Worm (Caenorhabditis elegans) whole organism, late embryonic: ENCODE data around the gene F15G9.1.

Experiments used
- T23F11.4 ChIP-seq: fragments of 200-800 bp; sonication (Bioruptor generic); optimal IDR thresholded peaks from 2 replicates; lab custom pipeline; 2018; ENCODE audit warnings: mild to moderate bottlenecking, missing genetic modification characterization, missing compliant biosample characterization
- Y22D7AL.16 ChIP-seq: sonication (generic microtip); optimal IDR thresholded peaks from 2 replicates; lab custom pipeline; 2016; ENCODE audit warnings: missing genetic modification characterization, missing compliant biosample characterization
- ama-1 ChIP-seq: fragments of 150-350 bp; optimal IDR thresholded peaks from 2 replicates; lab custom pipeline; 2014
- ceh-9 ChIP-seq: sonication (generic microtip); optimal IDR thresholded peaks from 2 replicates; lab custom pipeline; 2016; ENCODE audit warnings: mild to moderate bottlenecking, missing genetic modification characterization, inconsistent platforms, missing compliant biosample characterization
- dve-1 ChIP-seq: sonication (generic microtip); optimal IDR thresholded peaks from 2 replicates; lab custom pipeline; 2017; ENCODE audit warnings: antibody characterized with exemption, mild to moderate bottlenecking, missing genetic modification characterization, missing compliant biosample characterization
- lin-11 ChIP-seq: fragments of 200-800 bp; sonication (Bioruptor generic); optimal IDR thresholded peaks from 2 replicates; lab custom pipeline; 2018; ENCODE audit warnings: mild to moderate bottlenecking, missing genetic modification characterization, missing compliant biosample characterization
- nfya-1 ChIP-seq: sonication (generic microtip); optimal IDR thresholded peaks from 2 replicates; lab custom pipeline; 2017; ENCODE audit warnings: missing genetic modification characterization, mild to moderate bottlenecking, missing compliant biosample characterization, antibody characterized with exemption, moderate library complexity
- npax-4 ChIP-seq: sonication (generic microtip); optimal IDR thresholded peaks from 2 replicates; lab custom pipeline; 2016; ENCODE audit warnings: missing genetic modification characterization, missing compliant biosample characterization
- pat-9 ChIP-seq: fragments of 200-800 bp; sonication (Bioruptor generic); optimal IDR thresholded peaks from 2 replicates; lab custom pipeline; 2018; ENCODE audit warnings: mild to moderate bottlenecking, missing genetic modification characterization, moderate library complexity, missing compliant biosample characterization
- pqm-1 ChIP-seq: sonication (generic microtip); optimal IDR thresholded peaks from 2 replicates; lab custom pipeline; 2016; ENCODE audit warnings: missing genetic modification characterization, missing compliant biosample characterization
- tbx-2 ChIP-seq: sonication (generic microtip); optimal IDR thresholded peaks from 2 replicates; lab custom pipeline; 2016; ENCODE audit warnings: missing genetic modification characterization, missing compliant biosample characterization
- ztf-16 ChIP-seq: sonication (generic microtip); optimal IDR thresholded peaks from 2 replicates; lab custom pipeline; 2017; ENCODE audit warnings: missing genetic modification characterization, missing compliant biosample characterization

DNA sequence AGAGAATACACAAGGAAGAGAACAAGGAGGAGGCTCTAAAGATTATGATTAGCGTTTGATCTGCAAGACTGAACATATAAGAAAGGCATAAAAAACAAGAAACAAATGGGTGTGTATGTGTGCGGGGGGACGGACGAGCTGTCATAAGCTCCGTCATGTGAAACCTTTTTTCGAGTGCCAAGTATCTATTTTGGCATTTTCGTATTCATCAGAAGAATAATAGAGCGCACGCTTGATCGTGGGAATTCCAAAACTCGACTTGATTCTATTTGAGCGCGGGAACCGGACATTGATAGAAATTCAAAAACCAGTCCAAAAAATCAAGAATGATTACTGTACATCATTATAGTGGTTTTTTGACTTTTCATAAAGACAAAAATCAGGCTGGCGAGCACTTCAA is 49.4 kb upstream of the F15G9.1 start:
- TF ChIP-seq ceh-9 (tag; lab: Kevin White, UChicago) (no peak), tbx-2 (tag; lab: Kevin White, UChicago) (no peak), pqm-1 (tag; lab: Kevin White, UChicago) (no peak), dve-1 (tag; lab: Kevin White, UChicago) (no peak), nfya-1 (tag; lab: Kevin White, UChicago) (no peak), ama-1 (lab: Kevin White, UChicago) (no peak), T23F11.4 (no peak), npax-4 (tag; lab: Kevin White, UChicago) (no peak), ztf-16 (tag; lab: Kevin White, UChicago) (no peak), pat-9 (tag; lab: Kevin White, UChicago) (no peak), lin-11 (tag; lab: Kevin White, UChicago) (no peak), Y22D7AL.16 (no peak)
